Worm (Caenorhabditis elegans): ENCODE data around the gene spp-8.

DNA sequence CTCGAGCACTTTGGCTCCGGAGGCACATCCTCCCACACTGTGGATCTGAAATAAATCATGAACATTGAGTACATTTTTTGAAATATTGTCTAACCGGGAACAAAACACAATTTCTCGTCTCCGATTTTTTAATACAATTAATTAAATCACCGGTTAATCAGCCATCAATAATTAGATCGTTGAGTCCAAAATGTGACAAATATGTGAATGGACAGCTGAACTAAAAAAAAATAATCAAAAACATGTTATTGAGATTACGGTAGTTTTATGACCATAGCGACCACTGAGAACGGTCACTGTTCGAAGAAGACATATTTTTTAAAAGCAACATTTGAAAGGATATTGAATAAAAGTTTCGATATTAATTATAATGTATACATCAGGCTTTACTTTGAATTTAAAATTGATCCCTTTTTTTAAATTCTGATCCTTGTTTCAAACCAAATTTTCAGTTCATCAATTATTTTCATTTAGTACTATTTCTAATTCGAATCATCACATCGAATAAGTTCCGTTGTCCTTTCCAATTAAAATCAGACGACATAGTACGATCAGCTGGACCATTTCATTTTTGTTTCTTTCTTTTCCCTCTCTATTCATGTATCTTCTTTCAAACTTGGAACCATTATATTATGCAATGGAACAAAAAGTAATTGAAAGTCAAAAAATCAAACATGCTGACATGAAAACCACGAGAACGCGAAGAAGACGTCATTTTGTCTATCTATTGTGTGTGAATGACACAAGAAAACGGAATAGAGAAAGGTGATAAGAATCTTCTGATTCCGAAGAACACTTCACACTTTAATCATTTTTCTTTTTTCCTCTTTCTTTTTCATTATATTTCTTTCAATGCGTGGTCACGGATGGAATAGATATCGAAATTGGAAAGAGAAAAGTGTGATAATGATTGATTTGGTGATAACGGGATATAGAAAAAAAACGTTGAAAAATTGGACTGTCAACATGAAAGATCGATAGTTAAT is 48.9 kb downstream of the spp-8 start:
- TF ChIP-seq ama-1 (optimal IDR thresholded peaks at IDR 0.05) = no peak
- TF ChIP-seq pes-1 (GFP tag; IDR thresholded peaks at IDR 0.05) = no peak
- TF ChIP-seq ceh-36 (tag; optimal IDR thresholded peaks at IDR 0.05) = no peak
- TF ChIP-seq sea-1 (GFP tag; conservative IDR thresholded peaks at IDR 0.05) = no peak
- TF ChIP-seq scrt-1 (GFP tag; IDR thresholded peaks at IDR 0.05) = no peak
- TF ChIP-seq ceh-13 (GFP tag; optimal IDR thresholded peaks at IDR 0.05) = no peak
- TF ChIP-seq hmg-4 (GFP tag; optimal IDR thresholded peaks at IDR 0.05) = no peak
